Fruit fly (Drosophila melanogaster) whole organism, wandering third instar larva: ENCODE data around the gene CG15386.

Source experiments
- brk ChIP-seq: fragments of 200-800 bp; sonication (Bioruptor generic); optimal IDR thresholded peaks from 2 replicates; lab custom pipeline; 2016; ENCODE audit warnings: missing biosample characterization, mild to moderate bottlenecking, missing genetic modification characterization
- dsf ChIP-seq: sonication (Bioruptor generic); optimal IDR thresholded peaks from 2 replicates; lab custom pipeline; 2016; ENCODE audit warnings: missing biosample characterization, missing genetic modification characterization, borderline replicate concordance
- psq ChIP-seq: fragments of 200-800 bp; sonication (Bioruptor generic); optimal IDR thresholded peaks from 3 replicates; lab custom pipeline; 2017; ENCODE audit warnings: missing biosample characterization, mild to moderate bottlenecking, missing genetic modification characterization, moderate library complexity

dm6 chr2L:2193357-2193780 is 23.7 kb downstream of the CG15386 start:
- peak; percentile 13 for TF ChIP-seq psq
- no peak for TF ChIP-seq brk
- no peak for TF ChIP-seq dsf (GFP tag; lab: Kevin White, UChicago)
